Fruit fly (Drosophila melanogaster): ENCODE results near the gene CG15387.

Gene CG15387

DNA sequence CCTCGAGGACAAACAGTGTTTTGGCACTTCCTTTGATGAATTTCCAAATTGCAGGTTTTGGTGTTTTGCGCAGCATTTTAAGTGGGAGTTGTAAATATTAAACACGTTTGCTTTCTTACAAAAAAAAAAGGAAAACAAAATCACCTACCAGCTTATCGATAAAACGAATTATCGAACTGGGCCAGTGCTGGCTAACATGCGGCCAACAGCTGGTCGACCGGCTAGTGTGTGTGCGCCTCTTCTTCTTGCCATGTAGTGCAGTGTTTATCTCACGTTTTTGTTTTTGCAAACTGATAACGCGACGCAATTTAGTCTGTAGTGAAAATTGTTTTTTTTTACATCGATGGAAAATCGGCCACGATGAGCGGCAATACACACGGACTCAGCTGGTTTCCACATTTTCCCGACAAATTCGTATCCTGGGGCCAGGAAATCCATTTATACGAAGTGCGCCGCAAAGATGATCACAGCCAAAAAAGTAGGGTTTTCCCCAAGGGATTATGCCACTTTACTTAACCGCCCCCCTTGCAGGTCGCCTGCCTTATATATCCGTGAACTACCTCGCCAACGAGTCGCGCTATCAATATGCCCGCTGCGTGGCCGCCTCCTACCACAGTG, 8.9 kb downstream of the CG15387 start, which contains the start of the genes CG15386, CG42371 and mio (continued):
- TF ChIP-seq Poxn (GFP tag; IDR thresholded peaks at IDR 0.05) (no peak), bbx (GFP tag; IDR thresholded peaks at IDR 0.05; ENCODE audit: partially characterized antibody) (peak; percentile 53; the same call in 1 of the 2 replicates)

DNA sequence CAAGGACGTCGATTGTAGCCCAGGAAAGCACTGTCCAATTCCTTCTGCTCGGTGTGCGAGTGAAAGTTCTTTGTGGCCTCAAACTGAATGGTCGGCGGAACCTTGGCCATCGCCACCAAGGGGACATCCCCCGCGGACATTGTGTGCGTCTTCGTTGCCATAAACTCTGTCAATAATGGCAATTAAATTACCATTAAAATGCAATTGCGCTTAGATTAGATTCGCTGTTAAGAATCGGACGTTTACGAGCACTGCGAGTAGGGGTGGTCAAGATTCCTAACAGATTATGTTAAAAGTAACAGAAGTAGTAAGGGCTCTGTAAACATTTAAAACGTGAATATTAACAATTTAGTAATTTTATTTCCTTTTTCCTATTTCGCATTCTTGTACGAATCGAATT, 10.0 kb downstream of the CG15387 start, which contains the start of gene daed:
daed (minus strand) TSS at position 247 of the 400 bp plus-strand sequence.
- TF ChIP-seq CG10267 (tag; optimal IDR thresholded peaks at IDR 0.05) (peak; percentile 82), CG2712 (tag; optimal IDR thresholded peaks at IDR 0.05) (no peak), Hr78 (GFP tag; optimal IDR thresholded peaks at IDR 0.05) (no peak), CG15514 (GFP tag; optimal IDR thresholded peaks at IDR 0.05) (no peak), ERR (GFP tag; optimal IDR thresholded peaks at IDR 0.05) (no peak), CG11695 (GFP tag; IDR thresholded peaks at IDR 0.05) (no peak), CG5245 (GFP tag; optimal IDR thresholded peaks at IDR 0.05) (no peak), MTF-1 (GFP tag; optimal IDR thresholded peaks at IDR 0.05; ENCODE audit: borderline replicate concordance) (no peak), Opbp (GFP tag; IDR thresholded peaks at IDR 0.05; ENCODE audit: partially characterized antibody) (no peak), CG43689 (GFP tag; IDR thresholded peaks at IDR 0.05) (no peak), wdn (GFP tag; IDR thresholded peaks at IDR 0.05) (no peak), CG33557 (GFP tag; optimal IDR thresholded peaks at IDR 0.05) (no peak), CG12219 (GFP tag; optimal IDR thresholded peaks at IDR 0.05) (no peak), CG2889 (GFP tag; IDR thresholded peaks at IDR 0.05) (no peak), CG17612 (GFP tag; IDR thresholded peaks at IDR 0.05) (no peak), peb (GFP tag; IDR thresholded peaks at IDR 0.05) (no peak), pzg (GFP tag; optimal IDR thresholded peaks at IDR 0.05) (peak; percentile 30), Deaf1 (tag; optimal IDR thresholded peaks at IDR 0.05) (no peak), tio (GFP tag; optimal IDR thresholded peaks at IDR 0.05) (no peak), Sry-δ (GFP tag; optimal IDR thresholded peaks at IDR 0.05) (peak; percentile 8), ranshi (GFP tag; IDR thresholded peaks at IDR 0.05) (no peak), kah (GFP tag; optimal IDR thresholded peaks at IDR 0.05) (no peak), CG11504 (tag; optimal IDR thresholded peaks at IDR 0.05) (no peak), caup (GFP tag; optimal IDR thresholded peaks at IDR 0.05; ENCODE audit: severe bottlenecking) (no peak), D (optimal IDR thresholded peaks at IDR 0.05) (no peak), D (GFP tag; optimal IDR thresholded peaks at IDR 0.05) (no peak), onecut (GFP tag; IDR thresholded peaks at IDR 0.05) (no peak), CG15269 (tag; optimal IDR thresholded peaks at IDR 0.05) (no peak), CG7357 (GFP tag; IDR thresholded peaks at IDR 0.05) (no peak), kay (GFP tag; optimal IDR thresholded peaks at IDR 0.05) (no peak), phol (tag; optimal IDR thresholded peaks at IDR 0.05) (no peak), sens-2 (GFP tag; IDR thresholded peaks at IDR 0.05) (no peak), Gug (GFP tag; IDR thresholded peaks at IDR 0.05) (no peak), CG2199 (GFP tag; IDR thresholded peaks at IDR 0.05) (no peak), disco-r (GFP tag; optimal IDR thresholded peaks at IDR 0.05) (no peak), CG34376 (GFP tag; optimal IDR thresholded peaks at IDR 0.05) (peak; percentile 2), slp2 (GFP tag; optimal IDR thresholded peaks at IDR 0.05) (no peak), CG17361 (GFP tag; IDR thresholded peaks at IDR 0.05) (no peak), ken (GFP tag; IDR thresholded peaks at IDR 0.05) (no peak), az2 (GFP tag; optimal IDR thresholded peaks at IDR 0.05) (no peak), CG13287 (GFP tag; IDR thresholded peaks at IDR 0.05; ENCODE audit: partially characterized antibody) (peak; percentile 22; the same call in 1 of the 2 replicates), CG11398 (GFP tag; optimal IDR thresholded peaks at IDR 0.05) (no peak), CG17359 (tag; optimal IDR thresholded peaks at IDR 0.05) (no peak), Abd-B (GFP tag; optimal IDR thresholded peaks at IDR 0.05) (no peak), CG2678 (tag; optimal IDR thresholded peaks at IDR 0.05) (no peak), ATbp (GFP tag; optimal IDR thresholded peaks at IDR 0.05) (no peak), Ravus (GFP tag; IDR thresholded peaks at IDR 0.05) (no peak)

All from whole organism, embryonic.